Worm (Caenorhabditis elegans): ENCODE measurements around the gene ZC373.5.

The ZC373.5 gene

DNA sequence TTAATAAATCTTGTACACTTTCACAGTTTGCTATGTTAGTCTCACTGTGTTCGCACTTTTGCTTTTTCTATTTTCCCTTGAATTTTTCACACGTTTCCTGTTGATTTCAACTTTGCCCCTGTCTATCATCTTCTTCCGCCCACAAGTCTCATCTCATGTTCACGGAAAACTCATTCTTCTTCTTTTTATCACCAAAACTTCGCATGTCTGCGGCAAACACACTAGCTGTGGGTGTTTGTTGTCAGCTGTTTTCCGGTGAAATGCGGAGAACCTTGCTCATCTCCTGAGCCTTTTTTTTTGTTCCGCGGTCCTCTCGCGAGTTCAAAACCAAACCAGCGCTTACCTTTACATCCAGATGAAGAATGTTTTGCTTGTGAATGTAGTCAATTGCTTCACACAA is 5.7 kb downstream of the ZC373.5 start:
- no peak for TF ChIP-seq unc-62 (GFP tag; optimal IDR thresholded peaks at IDR 0.05)

DNA sequence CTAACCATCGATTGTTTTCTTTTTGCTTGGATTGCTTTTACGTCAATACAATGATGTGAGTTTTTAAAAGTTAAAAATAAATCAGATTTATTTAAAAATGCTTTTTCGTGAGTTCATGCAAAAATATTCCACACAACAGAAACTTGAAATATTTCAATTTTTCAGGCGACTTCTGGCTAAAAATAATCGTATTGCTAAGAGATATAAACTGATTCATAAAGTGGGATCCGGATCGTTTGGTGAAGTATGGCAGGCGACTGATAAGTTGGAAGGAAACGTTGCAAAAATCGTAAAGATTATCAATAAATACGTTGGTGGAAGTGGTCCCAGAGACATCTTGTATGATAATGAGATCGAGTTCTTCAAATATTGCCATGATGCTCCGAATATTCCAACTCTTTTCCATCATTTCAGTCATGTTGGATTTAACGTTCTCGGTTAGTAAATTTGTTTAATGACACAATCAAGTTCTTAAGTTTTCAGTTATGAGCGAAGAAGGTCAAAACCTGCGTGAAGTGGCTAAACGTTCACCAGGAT is 13.6 kb downstream of the ZC373.5 start, which contains the start of gene ZC373.3:
Gene ZC373.3 (plus strand): TSS at position 51 of the 537 bp plus-strand sequence.
- no peak for TF ChIP-seq unc-62 (GFP tag; optimal IDR thresholded peaks at IDR 0.05)

DNA sequence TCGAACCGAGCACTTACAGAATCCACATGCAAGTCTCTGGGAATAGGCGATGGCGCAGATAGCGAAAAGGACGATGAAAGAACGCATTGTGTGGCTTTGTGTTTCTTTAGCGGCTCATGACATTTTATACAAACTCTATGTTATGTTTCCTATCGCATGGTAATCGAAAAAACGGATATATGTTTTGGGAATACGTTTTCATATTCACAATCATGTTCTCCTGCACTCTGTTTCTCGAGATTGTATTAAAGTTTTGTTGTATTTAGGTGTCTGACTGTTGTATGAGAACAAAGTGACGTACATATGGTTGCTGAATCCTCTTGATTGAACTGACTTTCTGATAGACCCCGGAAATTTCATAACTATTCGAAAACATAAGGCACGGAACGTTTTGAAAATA is 15.9 kb downstream of the ZC373.5 start, which contains the start of gene ZC373.2:
Gene ZC373.2 (minus strand): TSS at position 101 of the 400 bp plus-strand sequence.
- TF ChIP-seq unc-62 (GFP tag; optimal IDR thresholded peaks at IDR 0.05): no peak

DNA sequence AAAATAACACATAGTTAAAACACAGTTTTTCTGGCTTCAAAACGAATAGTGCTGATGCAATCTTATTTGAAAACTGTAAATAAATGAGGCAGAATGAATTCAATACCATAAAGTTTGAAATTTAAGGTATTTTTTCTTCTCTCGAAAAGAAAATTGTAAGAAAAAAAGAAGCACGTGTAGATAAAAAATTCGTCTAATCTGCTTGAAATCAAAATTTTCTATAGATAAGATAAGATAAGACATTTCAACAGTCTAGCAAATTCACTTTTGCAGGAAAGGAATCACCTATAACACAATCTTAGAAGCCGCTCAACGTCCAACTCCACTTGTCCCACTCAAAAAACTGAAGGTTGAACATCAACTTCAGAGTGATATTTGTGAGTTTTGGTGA is 19.8 kb downstream of the ZC373.5 start:
- no peak for TF ChIP-seq unc-62 (GFP tag; optimal IDR thresholded peaks at IDR 0.05)

DNA sequence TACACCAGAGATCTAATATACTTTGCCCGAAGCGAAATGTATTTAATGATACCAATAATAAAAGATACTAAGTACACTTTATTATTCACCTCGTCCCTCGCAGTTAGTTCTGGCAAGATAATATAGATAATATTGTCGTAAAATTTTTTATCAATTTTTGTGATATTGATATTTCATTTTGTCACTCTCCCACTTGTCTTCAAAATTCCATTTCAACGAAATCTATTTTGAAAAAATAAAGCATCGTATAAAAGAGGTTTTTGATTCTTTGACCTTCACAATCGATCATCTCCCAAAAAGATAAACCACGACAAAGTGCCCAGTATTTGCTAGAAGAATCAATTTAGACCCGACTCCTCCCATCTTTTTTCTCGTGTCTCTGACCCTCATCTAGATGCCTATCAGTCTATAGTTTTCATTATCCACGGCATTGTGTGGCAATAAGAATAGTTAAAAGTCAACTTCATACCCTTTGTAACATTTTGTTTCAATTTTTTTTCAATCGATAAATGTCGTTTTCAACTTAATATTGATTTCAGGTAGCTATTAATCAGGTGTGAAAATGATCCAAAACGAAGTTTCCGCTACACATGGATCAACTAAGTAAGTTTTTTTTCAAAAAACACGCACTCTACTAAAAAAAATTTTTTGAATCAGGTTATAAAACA is 20.3 kb downstream of the ZC373.5 start, which contains the start of gene cbs-1:
Gene cbs-1 (plus strand): TSS at position 534 of the 668 bp plus-strand sequence.
- TF ChIP-seq unc-62 (GFP tag; optimal IDR thresholded peaks at IDR 0.05): no peak

DNA sequence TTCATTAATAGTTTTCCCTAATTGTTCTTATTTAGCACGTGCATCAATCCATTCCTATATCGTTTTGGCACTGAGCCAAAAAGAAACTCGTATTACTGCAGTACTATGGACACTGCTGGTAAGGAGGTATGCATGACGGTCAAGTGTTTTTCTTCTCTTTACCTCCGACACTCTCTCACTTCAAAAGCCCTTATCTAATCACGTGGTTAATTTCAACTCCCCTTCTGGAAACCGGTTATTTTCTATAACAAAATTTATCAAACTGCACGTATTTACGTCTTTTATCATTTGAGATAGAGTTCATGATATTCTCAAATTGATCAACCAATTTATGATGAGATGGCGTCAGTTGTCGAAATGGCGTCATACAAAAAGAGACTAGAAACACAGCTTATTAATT is 22.6 kb downstream of the ZC373.5 start:
- TF ChIP-seq unc-62 (GFP tag; optimal IDR thresholded peaks at IDR 0.05): no peak

DNA sequence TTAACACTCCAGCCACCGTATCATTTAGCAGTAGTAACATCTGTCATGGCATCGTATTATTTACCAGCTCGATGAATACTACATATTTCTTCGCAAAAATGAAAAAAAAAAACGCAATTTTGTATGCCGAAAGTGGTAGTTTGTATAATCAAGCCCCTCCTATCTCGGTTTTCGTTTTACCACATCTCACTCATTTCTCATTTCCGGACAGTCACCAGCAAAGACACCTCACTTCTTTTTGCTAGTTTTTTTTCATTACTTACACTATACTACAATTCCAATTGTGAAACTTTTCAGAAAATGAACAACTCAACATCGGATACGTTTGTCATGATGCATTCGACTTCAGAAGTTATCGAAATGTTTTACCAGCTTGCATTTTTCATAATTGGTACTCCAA is 25.0 kb downstream of the ZC373.5 start, which contains the start of gene gnrr-3:
Gene gnrr-3 (plus strand): TSS at position 301 of the 400 bp plus-strand sequence.
- TF ChIP-seq unc-62 (GFP tag; optimal IDR thresholded peaks at IDR 0.05): no peak

DNA sequence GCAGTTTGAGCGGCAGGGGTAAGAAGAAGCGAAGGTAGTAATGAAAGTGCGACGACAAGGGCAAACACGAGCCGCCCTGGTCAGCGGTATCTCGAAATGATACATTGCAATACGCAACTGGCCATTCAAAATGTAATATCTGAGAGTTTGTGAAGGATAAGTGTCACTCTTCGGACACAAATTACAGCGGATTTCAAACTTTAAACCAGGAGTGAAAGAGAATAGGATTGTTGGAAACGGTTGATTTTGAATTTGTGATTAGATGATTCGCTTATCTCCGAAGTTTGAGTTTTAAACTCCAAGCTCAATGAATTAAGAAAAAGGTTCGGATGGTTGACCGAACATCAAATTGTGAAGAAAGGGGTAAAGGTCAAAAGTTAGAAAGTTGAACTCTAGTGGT is 26.9 kb downstream of the ZC373.5 start, which contains the start of gene ZC374.2:
Gene ZC374.2 (minus strand): TSS at position 101 of the 400 bp plus-strand sequence.
- TF ChIP-seq unc-62 (GFP tag; optimal IDR thresholded peaks at IDR 0.05): no peak

DNA sequence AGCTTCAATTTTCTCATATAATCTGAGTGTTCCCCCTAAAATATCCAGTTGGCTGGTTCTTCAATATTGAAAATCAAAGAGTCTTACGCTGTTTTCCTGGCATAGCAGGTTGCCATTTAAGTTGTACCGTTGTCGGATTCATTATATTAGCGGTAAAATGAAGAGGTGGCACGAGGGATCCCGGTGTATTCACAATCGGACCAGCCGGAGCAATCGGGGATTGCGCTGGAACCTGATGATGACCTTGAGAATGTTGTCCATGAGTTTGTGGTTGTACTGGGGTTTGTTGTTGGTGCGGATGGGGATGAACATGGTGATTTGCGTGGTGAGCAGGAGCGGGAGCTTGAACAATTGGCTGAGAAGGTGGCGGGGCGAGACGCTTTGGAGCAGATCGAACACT is 29.7 kb downstream of the ZC373.5 start:
- TF ChIP-seq unc-62 (GFP tag; optimal IDR thresholded peaks at IDR 0.05): no peak

DNA sequence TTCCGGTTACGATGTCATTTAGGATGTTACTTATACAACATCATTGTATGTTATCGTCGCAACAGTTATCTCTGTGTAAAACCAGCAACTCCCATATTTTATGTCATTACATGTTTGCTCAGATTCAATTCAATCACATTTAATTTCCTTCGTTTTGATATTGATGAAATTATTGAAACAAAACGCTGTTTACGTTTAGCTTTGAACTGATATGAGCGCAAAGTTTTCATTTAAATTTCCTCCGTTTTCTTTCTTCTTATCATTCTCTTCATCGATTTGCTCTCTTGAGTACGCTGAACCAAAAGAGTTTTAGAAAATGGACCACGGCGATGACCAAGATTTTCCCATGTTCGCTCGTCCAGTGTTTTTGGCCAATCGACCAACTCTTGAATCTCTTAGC is 43.4 kb downstream of the ZC373.5 start, which contains the start of gene sek-6:
Gene sek-6 (plus strand): TSS at position 315 of the 400 bp plus-strand sequence.
- no peak for TF ChIP-seq unc-62 (GFP tag; optimal IDR thresholded peaks at IDR 0.05)

DNA sequence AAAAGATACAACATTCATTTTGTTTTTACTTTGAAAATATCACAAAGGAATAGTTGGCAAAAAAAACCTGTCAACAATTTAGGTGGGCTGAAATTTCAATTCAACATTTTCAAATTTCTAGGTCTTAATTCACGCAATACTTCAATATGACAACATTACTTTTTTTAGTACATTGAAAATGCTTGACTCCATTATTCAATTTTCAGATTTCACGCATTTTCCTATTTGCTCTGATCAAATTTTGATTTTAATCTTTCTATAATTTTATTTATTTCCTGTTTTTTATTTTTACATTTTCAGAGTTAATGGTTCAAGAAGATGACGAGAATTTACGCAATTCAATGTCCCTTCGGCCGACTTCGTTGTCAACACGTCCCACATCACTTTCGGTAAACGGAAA is 46.6 kb downstream of the ZC373.5 start, which contains the start of gene mkk-4:
Gene mkk-4 (plus strand): TSS at position 301 of the 400 bp plus-strand sequence.
- TF ChIP-seq unc-62 (GFP tag; optimal IDR thresholded peaks at IDR 0.05): no peak

DNA sequence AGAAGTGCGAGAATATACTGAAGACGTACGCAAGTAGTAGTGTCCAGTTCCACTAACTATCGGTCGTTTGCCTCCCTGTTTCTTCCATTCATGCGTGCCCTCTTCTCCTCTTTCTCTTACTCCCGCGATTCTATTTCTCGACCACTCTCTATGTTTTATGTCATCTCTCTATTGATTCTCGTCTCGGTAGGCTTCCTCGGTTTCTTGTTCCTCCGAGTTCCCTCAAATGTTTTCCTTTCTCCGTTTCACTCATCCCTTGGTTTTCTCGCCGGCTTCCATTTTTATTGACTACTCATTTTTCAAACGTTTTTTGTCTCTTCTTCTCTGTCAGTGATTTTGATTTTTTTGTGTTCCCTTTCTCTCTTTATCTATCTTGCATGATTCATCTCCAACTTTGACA is 47.8 kb downstream of the ZC373.5 start:
- no peak for TF ChIP-seq unc-62 (GFP tag; optimal IDR thresholded peaks at IDR 0.05)

Measured in whole organism, dauer.